Worm (Caenorhabditis elegans) whole organism, L2 larva: ENCODE data around the gene F39F10.3.

Source experiments
- F13H6.1 ChIP-seq: sonication (generic microtip); optimal IDR thresholded peaks from 2 replicates; lab custom pipeline; 2016; ENCODE audit warnings: missing genetic modification characterization, missing compliant biosample characterization
- R02D3.7 ChIP-seq: fragments of 150-350 bp; optimal IDR thresholded peaks from 2 replicates; lab custom pipeline; 2014; ENCODE audit warnings: missing biosample characterization, missing genetic modification characterization
- Y55F3AM.14 ChIP-seq: fragments of 200-800 bp; sonication (Bioruptor generic); optimal IDR thresholded peaks from 2 replicates; lab custom pipeline; 2018; ENCODE audit warnings: mild to moderate bottlenecking, missing genetic modification characterization, missing compliant biosample characterization
- ama-1 ChIP-seq: fragments of 150-350 bp; optimal IDR thresholded peaks from 2 replicates; lab custom pipeline; 2018; ENCODE audit warnings: inconsistent platforms
- blmp-1 ChIP-seq: sonication (generic microtip); optimal IDR thresholded peaks from 2 replicates; lab custom pipeline; 2017; ENCODE audit warnings: missing genetic modification characterization, mild to moderate bottlenecking, missing compliant biosample characterization, antibody characterized with exemption, moderate library complexity; ENCODE audit not compliant: insufficient read depth
- egl-27 ChIP-seq: sonication (generic microtip); optimal IDR thresholded peaks from 3 replicates; lab custom pipeline; 2017; ENCODE audit warnings: missing biosample characterization, missing genetic modification reagents, missing genetic modification characterization
- elt-3 ChIP-seq: sonication (generic microtip); optimal IDR thresholded peaks from 2 replicates; lab custom pipeline; 2017; ENCODE audit warnings: missing biosample characterization, missing genetic modification characterization
- fos-1 ChIP-seq: fragments of 150-350 bp; optimal IDR thresholded peaks from 2 replicates; lab custom pipeline; 2014; ENCODE audit warnings: missing biosample characterization, missing genetic modification characterization
- lin-13 ChIP-seq: fragments of 150-350 bp; optimal IDR thresholded peaks from 2 replicates; lab custom pipeline; 2014; ENCODE audit warnings: missing biosample characterization, missing genetic modification reagents, missing genetic modification characterization
- lsy-2 ChIP-seq, 2 experiments: fragments of 150-350 bp in 1 of 2; sonication (generic microtip) in 1 of 2; optimal IDR thresholded peaks; 2 replicates each; lab custom pipeline; 2014 to 2017; ENCODE audit warnings: missing biosample characterization in 2 of 2, missing genetic modification characterization in 2 of 2
- mab-5 ChIP-seq: fragments of 150-350 bp; optimal IDR thresholded peaks from 2 replicates; lab custom pipeline; 2014; ENCODE audit warnings: missing biosample characterization, missing genetic modification characterization
- mdl-1 ChIP-seq, 2 experiments: fragments of 150-350 bp in 1 of 2; sonication (generic microtip) in 1 of 2; optimal IDR thresholded peaks; 2 replicates each; lab custom pipeline; 2017; ENCODE audit warnings: missing biosample characterization in 2 of 2, missing genetic modification characterization in 2 of 2
- nhr-10 ChIP-seq: sonication (generic microtip); optimal IDR thresholded peaks from 2 replicates; lab custom pipeline; 2017; ENCODE audit warnings: missing biosample characterization, missing genetic modification characterization
- nhr-129 ChIP-seq: fragments of 150-350 bp; optimal IDR thresholded peaks from 2 replicates; lab custom pipeline; 2014; ENCODE audit warnings: missing biosample characterization, missing genetic modification characterization
- nhr-23 ChIP-seq: fragments of 150-350 bp; optimal IDR thresholded peaks from 2 replicates; lab custom pipeline; 2014; ENCODE audit warnings: missing biosample characterization, missing genetic modification reagents, missing genetic modification characterization
- nhr-237 ChIP-seq: fragments of 150-350 bp; optimal IDR thresholded peaks from 2 replicates; lab custom pipeline; 2014; ENCODE audit warnings: missing biosample characterization, missing genetic modification characterization
- nhr-25 ChIP-seq: fragments of 150-350 bp; sonication (generic microtip); optimal IDR thresholded peaks from 3 replicates; lab custom pipeline; 2014; ENCODE audit warnings: missing biosample characterization, missing genetic modification characterization
- nhr-6 ChIP-seq: fragments of 150-350 bp; optimal IDR thresholded peaks from 2 replicates; lab custom pipeline; 2014; ENCODE audit warnings: missing biosample characterization, missing genetic modification characterization
- nhr-77 ChIP-seq: fragments of 150-350 bp; optimal IDR thresholded peaks from 2 replicates; lab custom pipeline; 2014; ENCODE audit warnings: missing biosample characterization, missing genetic modification characterization
- sem-4 ChIP-seq: fragments of 150-350 bp; optimal IDR thresholded peaks from 2 replicates; lab custom pipeline; 2014; ENCODE audit warnings: missing biosample characterization, missing genetic modification reagents, missing genetic modification characterization
- skn-1 ChIP-seq: sonication (generic microtip); optimal IDR thresholded peaks from 2 replicates; lab custom pipeline; 2017; ENCODE audit warnings: missing biosample characterization, missing genetic modification characterization
- sma-3 ChIP-seq: sonication (generic microtip); optimal IDR thresholded peaks from 2 replicates; lab custom pipeline; 2016; ENCODE audit warnings: missing genetic modification reagents, missing genetic modification characterization, missing compliant biosample characterization
- sma-9 ChIP-seq, 2 experiments: fragments of 150-350 bp in 1 of 2; sonication (generic microtip) in 1 of 2; optimal IDR thresholded peaks; 2 replicates each; lab custom pipeline; 2014 to 2016; ENCODE audit warnings: missing genetic modification characterization in 2 of 2, mild to moderate bottlenecking in 1 of 2, missing biosample characterization in 1 of 2, missing compliant biosample characterization in 1 of 2, missing genetic modification reagents in 1 of 2, moderate library complexity in 1 of 2
- snpc-4 ChIP-seq: fragments of 150-350 bp; optimal IDR thresholded peaks from 2 replicates; lab custom pipeline; 2014; ENCODE audit warnings: missing biosample characterization, missing genetic modification characterization
- unc-55 ChIP-seq: fragments of 150-350 bp; sonication (generic microtip); optimal IDR thresholded peaks from 3 replicates; lab custom pipeline; 2014; ENCODE audit warnings: missing biosample characterization, missing genetic modification reagents, missing genetic modification characterization
- unc-62 ChIP-seq: fragments of 150-350 bp; optimal IDR thresholded peaks from 2 replicates; lab custom pipeline; 2014; ENCODE audit warnings: missing biosample characterization, missing genetic modification reagents, missing genetic modification characterization
- ztf-11 ChIP-seq: sonication (generic microtip); optimal IDR thresholded peaks from 2 replicates; lab custom pipeline; 2017; ENCODE audit warnings: missing biosample characterization, missing genetic modification characterization
- ztf-4 ChIP-seq: fragments of 150-350 bp; optimal IDR thresholded peaks from 2 replicates; lab custom pipeline; 2014; ENCODE audit warnings: missing biosample characterization, missing genetic modification characterization

F39F10.3 gene

ce11 chrX:16931255-16932023 is 39.7 kb downstream of the F39F10.3 start:
- peak; percentile 66 for TF ChIP-seq sem-4
- TF ChIP-seq lin-13 (GFP tag; lab: Kevin White, UChicago), result peak; percentile 81
- TF ChIP-seq lsy-2 (tag; optimal IDR thresholded peaks at IDR 0.05; lab: Kevin White, UChicago), result peak; percentile 37 to 43
- peak; percentile 44 for TF ChIP-seq skn-1 (tag; lab: Kevin White, UChicago)
- TF ChIP-seq ztf-11 (tag; lab: Kevin White, UChicago), result no peak
- TF ChIP-seq nhr-6, result no peak
- TF ChIP-seq ama-1 (lab: Kevin White, UChicago), result peak; percentile 99
- TF ChIP-seq nhr-25, result peak; percentile 67
- peak; percentile 18 for TF ChIP-seq nhr-77 (tag; lab: Kevin White, UChicago)
- TF ChIP-seq nhr-23 (tag; lab: Kevin White, UChicago), result no peak
- TF ChIP-seq nhr-10 (tag; lab: Kevin White, UChicago), result peak; percentile 33
- TF ChIP-seq egl-27 (tag; lab: Kevin White, UChicago), result no peak
- peak; percentile 87 for TF ChIP-seq ztf-4
- TF ChIP-seq nhr-237 (tag; lab: Kevin White, UChicago), result peak; percentile 13
- TF ChIP-seq nhr-129 (tag; lab: Kevin White, UChicago), result peak; percentile 96
- peak; percentile 40 for TF ChIP-seq sma-9 (GFP tag; optimal IDR thresholded peaks at IDR 0.05; lab: Kevin White, UChicago)
- no peak for TF ChIP-seq sma-9 (tag; optimal IDR thresholded peaks at IDR 0.05; lab: Kevin White, UChicago)

ce11 chrX:16942316-16942715 is 50.5 kb downstream of the F39F10.3 start:
- TF ChIP-seq sem-4, result no peak
- TF ChIP-seq unc-62, result no peak
- TF ChIP-seq Y55F3AM.14 (GFP tag; lab: Kevin White, UChicago), result no peak
- no peak for TF ChIP-seq blmp-1 (tag; lab: Kevin White, UChicago)
- TF ChIP-seq R02D3.7 (tag; lab: Kevin White, UChicago), result no peak
- TF ChIP-seq elt-3 (tag; lab: Kevin White, UChicago), result no peak
- TF ChIP-seq snpc-4 (tag; lab: Kevin White, UChicago), result no peak
- TF ChIP-seq fos-1 (tag; lab: Kevin White, UChicago), result no peak
- no peak for TF ChIP-seq nhr-10 (tag; lab: Kevin White, UChicago)
- no peak for TF ChIP-seq mdl-1 (tag; optimal IDR thresholded peaks at IDR 0.05; lab: Kevin White, UChicago)
- no peak for TF ChIP-seq nhr-25
- TF ChIP-seq unc-55 (GFP tag; lab: Kevin White, UChicago), result no peak
- no peak for TF ChIP-seq skn-1 (tag; lab: Kevin White, UChicago)
- no peak for TF ChIP-seq F13H6.1 (tag; lab: Kevin White, UChicago)
- no peak for TF ChIP-seq lsy-2 (tag; optimal IDR thresholded peaks at IDR 0.05; lab: Kevin White, UChicago)
- no peak for TF ChIP-seq mab-5 (tag; lab: Kevin White, UChicago)
- TF ChIP-seq nhr-23 (tag; lab: Kevin White, UChicago), result no peak
- no peak for TF ChIP-seq nhr-129 (tag; lab: Kevin White, UChicago)
- no peak for TF ChIP-seq sma-3 (GFP tag; lab: Kevin White, UChicago)
